Worm (Caenorhabditis elegans) whole organism, L4 larva: ENCODE measurements around the gene Y49F6B.8.

ENCODE experiments used
- F10B5.3 ChIP-seq: sonication (generic microtip); optimal IDR thresholded peaks from 2 replicates; lab custom pipeline; 2016; ENCODE audit warnings: mild to moderate bottlenecking, missing genetic modification characterization, missing compliant biosample characterization
- F49E8.2 ChIP-seq: sonication (generic microtip); optimal IDR thresholded peaks from 2 replicates; lab custom pipeline; 2016; ENCODE audit warnings: missing compliant biosample characterization, mild to moderate bottlenecking, missing genetic modification characterization, borderline replicate concordance
- T20F7.1 ChIP-seq: fragments of 200-800 bp; sonication (Bioruptor generic); optimal IDR thresholded peaks from 2 replicates; lab custom pipeline; 2018; ENCODE audit warnings: mild to moderate bottlenecking, missing genetic modification characterization, missing compliant biosample characterization
- ces-1 ChIP-seq: fragments of 150-350 bp; sonication (generic microtip); optimal IDR thresholded peaks from 4 replicates; lab custom pipeline; 2014; ENCODE audit warnings: missing biosample characterization, missing genetic modification reagents, missing genetic modification characterization
- daf-12 ChIP-seq: fragments of 150-350 bp; optimal IDR thresholded peaks from 2 replicates; lab custom pipeline; 2014; ENCODE audit warnings: missing biosample characterization, missing genetic modification reagents, missing genetic modification characterization
- egl-27 ChIP-seq: sonication (generic microtip); optimal IDR thresholded peaks from 3 replicates; lab custom pipeline; 2017; ENCODE audit warnings: missing biosample characterization, missing genetic modification reagents, missing genetic modification characterization
- lin-39 ChIP-seq: fragments of 150-350 bp; optimal IDR thresholded peaks from 2 replicates; lab custom pipeline; 2014; ENCODE audit warnings: missing biosample characterization, missing genetic modification reagents, missing genetic modification characterization
- lir-3 ChIP-seq: sonication (generic microtip); optimal IDR thresholded peaks from 2 replicates; lab custom pipeline; 2016; ENCODE audit warnings: mild to moderate bottlenecking, missing genetic modification characterization, missing compliant biosample characterization
- mxl-2 ChIP-seq: fragments of 200-800 bp; sonication (Bioruptor generic); conservative IDR thresholded peaks from 2 replicates; pipeline ENCODE4 v1.3.6; 2022; ENCODE audit warnings: missing genetic modification reagents, missing genetic modification characterization, missing compliant biosample characterization
- nhr-28 ChIP-seq: fragments of 150-350 bp; optimal IDR thresholded peaks from 2 replicates; lab custom pipeline; 2014; ENCODE audit warnings: missing biosample characterization, missing genetic modification characterization
- pha-4 ChIP-seq, 2 experiments: fragments of 150-350 bp in 1 of 2; fragments of 200-800 bp in 1 of 2; sonication (Bioruptor generic) in 1 of 2; IDR thresholded peaks in 1 of 2; optimal IDR thresholded peaks in 1 of 2; 2 replicates each; pipeline versions ENCODE4 v1.3.6 to Lab custom; 2014 to 2022; ENCODE audit warnings: missing genetic modification characterization in 2 of 2, missing genetic modification reagents in 2 of 2, missing biosample characterization in 1 of 2, missing compliant biosample characterization in 1 of 2
- snpc-4 ChIP-seq: fragments of 150-350 bp; optimal IDR thresholded peaks from 2 replicates; lab custom pipeline; 2014; ENCODE audit warnings: missing biosample characterization, missing genetic modification characterization
- zag-1 ChIP-seq: fragments of 150-350 bp; optimal IDR thresholded peaks from 2 replicates; lab custom pipeline; 2014; ENCODE audit warnings: missing biosample characterization, missing genetic modification characterization
- ztf-11 ChIP-seq: fragments of 150-350 bp; optimal IDR thresholded peaks from 2 replicates; lab custom pipeline; 2014; ENCODE audit warnings: missing biosample characterization, missing genetic modification characterization

DNA sequence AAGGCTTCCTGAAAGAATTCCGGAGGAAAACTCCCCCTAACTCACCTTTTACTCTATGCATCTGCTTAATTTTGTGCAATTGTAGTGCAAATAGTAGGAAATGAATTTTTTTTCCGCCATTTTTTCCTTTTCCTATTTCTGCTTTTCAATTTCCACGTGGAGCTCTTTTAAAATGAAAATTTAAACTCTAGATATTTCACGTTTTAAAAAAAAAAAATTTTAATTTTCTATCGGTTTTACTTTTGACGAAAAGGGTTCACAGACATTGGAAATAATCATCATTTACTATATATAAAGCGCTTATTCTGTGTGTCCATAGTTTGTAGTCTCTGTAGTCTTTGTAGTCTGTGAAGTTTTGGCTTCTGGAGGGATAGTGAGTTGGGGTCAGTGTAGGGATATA, at the start of gene Y49F6B.8:
- TF ChIP-seq T20F7.1 (GFP tag; lab: Kevin White, UChicago) (no peak), mxl-2 (GFP tag; lab: Robert Waterston, UW) (no peak), pha-4 (GFP tag; IDR thresholded peaks at IDR 0.05; lab: Robert Waterston, UW) (no peak), pha-4 (tag; optimal IDR thresholded peaks at IDR 0.05; lab: Kevin White, UChicago) (no peak), lin-39 (no peak), egl-27 (tag; lab: Kevin White, UChicago) (no peak), daf-12 (tag; lab: Kevin White, UChicago) (no peak), nhr-28 (tag; lab: Kevin White, UChicago) (no peak), F10B5.3 (no peak), F49E8.2 (tag; lab: Kevin White, UChicago) (no peak), snpc-4 (no peak), zag-1 (tag; lab: Kevin White, UChicago) (no peak), ces-1 (GFP tag; lab: Kevin White, UChicago) (no peak), lir-3 (no peak), ztf-11 (tag; lab: Kevin White, UChicago) (no peak)
